Worm (Caenorhabditis elegans): ENCODE measurements around the gene srm-6.

Gene srm-6

DNA sequence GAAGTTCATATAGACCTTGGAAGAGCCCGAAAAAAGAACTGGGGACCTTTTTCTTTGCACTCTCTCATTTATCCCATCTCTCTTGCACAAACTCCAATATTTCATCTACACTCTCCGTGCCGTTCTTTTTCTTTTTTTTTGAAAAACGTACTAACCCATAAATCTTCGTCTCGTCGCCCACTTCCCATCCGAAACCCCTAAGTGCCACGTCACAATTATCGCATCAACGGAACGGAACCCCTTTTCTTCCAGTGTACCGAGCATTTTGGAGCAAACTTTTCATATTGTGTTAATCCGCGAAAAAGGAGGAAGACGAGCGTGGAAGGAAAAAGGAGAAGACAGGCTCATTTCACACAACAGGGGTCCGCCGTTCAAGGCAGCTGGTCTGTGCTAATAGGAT is 32.7 kb downstream of the srm-6 start:
- no peak for TF ChIP-seq elt-1 (tag; optimal IDR thresholded peaks at IDR 0.05; ENCODE audit: borderline replicate concordance, insufficient read depth)
- no peak for TF ChIP-seq zip-8 (tag; optimal IDR thresholded peaks at IDR 0.05)
- TF ChIP-seq tbx-8 (GFP tag; optimal IDR thresholded peaks at IDR 0.05), result no peak
- no peak for TF ChIP-seq flh-1 (GFP tag; optimal IDR thresholded peaks at IDR 0.05)
- TF ChIP-seq mep-1 (tag; optimal IDR thresholded peaks at IDR 0.05), result no peak
- no peak for TF ChIP-seq cnd-1 (tag; optimal IDR thresholded peaks at IDR 0.05)
- TF ChIP-seq hlh-1 (tag; optimal IDR thresholded peaks at IDR 0.05), result no peak
- no peak for TF ChIP-seq unc-120 (tag; optimal IDR thresholded peaks at IDR 0.05; ENCODE audit: poor library complexity, severe bottlenecking)
- no peak for TF ChIP-seq sptf-1 (tag; optimal IDR thresholded peaks at IDR 0.05)
- no peak for TF ChIP-seq bed-3 (GFP tag; optimal IDR thresholded peaks at IDR 0.05)

DNA sequence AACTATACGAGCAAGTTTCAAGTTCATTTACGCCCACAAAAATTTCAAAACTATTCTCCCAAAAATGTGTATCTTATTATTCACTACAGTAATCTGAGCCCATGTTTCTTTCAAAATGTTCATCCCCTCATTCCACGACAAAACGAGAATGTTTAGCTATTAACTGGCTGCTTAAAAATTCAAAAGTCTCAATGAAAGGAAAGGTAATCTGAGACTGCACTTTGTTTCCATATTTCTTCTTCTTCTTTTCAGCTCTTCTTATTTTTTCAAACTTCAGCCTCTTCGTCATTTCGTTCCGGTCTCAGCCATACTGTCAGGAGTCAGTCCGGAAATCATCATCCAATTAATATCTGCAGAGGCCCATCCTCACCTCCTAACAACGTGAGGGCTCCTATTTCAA is 36.0 kb downstream of the srm-6 start, which contains the start of gene unc-39:
unc-39 (plus strand) TSS at position 301 of the 400 bp plus-strand sequence.
- TF ChIP-seq mep-1 (tag; optimal IDR thresholded peaks at IDR 0.05), result no peak
- TF ChIP-seq nhr-237 (tag; optimal IDR thresholded peaks at IDR 0.05), result no peak
- TF ChIP-seq cnd-1 (tag; optimal IDR thresholded peaks at IDR 0.05), result no peak

DNA sequence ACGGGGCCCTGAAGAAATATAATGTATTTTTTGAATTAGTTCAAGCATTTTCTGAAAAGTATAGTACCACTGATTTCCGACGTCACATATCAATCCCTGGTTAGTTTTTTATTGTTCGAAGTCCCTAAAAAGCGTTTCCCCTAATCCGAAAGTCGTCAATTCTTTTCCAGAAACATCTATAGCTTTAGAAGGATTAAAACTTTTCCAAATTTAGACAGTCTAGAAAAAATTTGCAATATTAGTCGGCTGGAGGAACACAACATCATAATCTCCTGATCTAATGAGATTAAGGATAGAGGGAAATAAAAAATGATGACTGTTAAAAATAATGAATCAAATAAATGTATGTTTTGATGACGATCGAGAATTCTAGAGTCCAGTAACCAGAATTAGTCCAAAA is 41.3 kb downstream of the srm-6 start:
- no peak for TF ChIP-seq ceh-39 (tag; optimal IDR thresholded peaks at IDR 0.05)
- TF ChIP-seq lsy-2 (tag; optimal IDR thresholded peaks at IDR 0.05), result no peak
- no peak for TF ChIP-seq nhr-28 (tag; optimal IDR thresholded peaks at IDR 0.05)
- TF ChIP-seq drap-1 (GFP tag; optimal IDR thresholded peaks at IDR 0.05), result no peak

DNA sequence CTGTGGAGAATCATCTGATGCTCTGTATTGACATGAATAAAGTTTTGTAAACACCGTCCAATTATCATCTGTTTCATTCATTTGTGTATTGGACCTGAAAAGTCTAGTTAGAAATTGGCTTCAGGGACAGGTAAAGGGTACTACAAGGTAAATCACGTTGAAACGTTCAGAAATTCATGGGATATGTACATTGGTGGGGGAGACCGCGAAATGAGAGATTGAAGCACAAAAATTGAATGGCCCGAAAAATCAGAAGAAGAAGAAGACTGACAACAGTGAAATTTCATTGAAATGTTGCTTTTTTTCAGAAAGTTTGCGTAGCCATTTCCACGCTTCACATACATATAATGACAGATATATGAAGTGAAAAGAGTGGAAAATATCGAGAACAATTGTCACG is 42.2 kb downstream of the srm-6 start, which contains the start of gene npr-43:
npr-43 (minus strand) TSS at position 101 of the 400 bp plus-strand sequence.
- TF ChIP-seq drap-1 (GFP tag; optimal IDR thresholded peaks at IDR 0.05) (no peak), ham-2 (GFP tag; optimal IDR thresholded peaks at IDR 0.05) (no peak), nhr-76 (tag; optimal IDR thresholded peaks at IDR 0.05) (no peak), pha-4 (tag; optimal IDR thresholded peaks at IDR 0.05) (no peak), ces-1 (GFP tag; optimal IDR thresholded peaks at IDR 0.05) (no peak), mab-5 (tag; optimal IDR thresholded peaks at IDR 0.05) (no peak), tbx-8 (GFP tag; optimal IDR thresholded peaks at IDR 0.05) (no peak), M03D4.4 (tag; optimal IDR thresholded peaks at IDR 0.05) (no peak), ztf-11 (tag; optimal IDR thresholded peaks at IDR 0.05) (no peak), zip-8 (tag; optimal IDR thresholded peaks at IDR 0.05) (no peak), lin-13 (tag; optimal IDR thresholded peaks at IDR 0.05) (no peak), blmp-1 (tag; optimal IDR thresholded peaks at IDR 0.05) (no peak), bed-3 (GFP tag; optimal IDR thresholded peaks at IDR 0.05) (no peak), elt-1 (tag; optimal IDR thresholded peaks at IDR 0.05; ENCODE audit: borderline replicate concordance, insufficient read depth) (no peak), ceh-83 (GFP tag; optimal IDR thresholded peaks at IDR 0.05) (no peak), nhr-12 (tag; optimal IDR thresholded peaks at IDR 0.05) (no peak), unc-39 (tag; optimal IDR thresholded peaks at IDR 0.05) (no peak), ceh-43 (GFP tag; optimal IDR thresholded peaks at IDR 0.05) (no peak), hlh-1 (tag; optimal IDR thresholded peaks at IDR 0.05) (no peak)

DNA sequence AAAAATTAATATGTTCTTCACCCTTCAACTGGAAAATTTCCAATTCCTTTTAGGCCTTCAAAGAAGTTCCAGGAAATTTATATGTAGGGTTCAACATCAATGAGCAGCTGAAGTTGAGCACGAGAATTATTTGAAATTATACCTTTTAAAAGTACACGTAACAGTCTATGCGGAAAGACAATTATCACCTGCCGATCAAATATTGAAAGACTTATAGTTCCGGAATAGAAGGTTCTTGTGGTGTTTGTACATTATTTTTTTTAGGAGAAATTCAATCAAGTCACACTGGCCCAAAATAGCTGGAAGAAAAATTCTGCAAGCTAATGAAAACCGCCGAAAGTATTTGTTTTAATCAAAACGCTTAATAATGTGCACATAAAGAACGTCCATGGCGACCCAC is 43.5 kb downstream of the srm-6 start:
- TF ChIP-seq tbx-8 (GFP tag; optimal IDR thresholded peaks at IDR 0.05), result no peak
- TF ChIP-seq unc-120 (tag; optimal IDR thresholded peaks at IDR 0.05; ENCODE audit: poor library complexity, severe bottlenecking), result no peak
- no peak for TF ChIP-seq lsy-2 (tag; optimal IDR thresholded peaks at IDR 0.05)
- no peak for TF ChIP-seq ztf-11 (tag; optimal IDR thresholded peaks at IDR 0.05)
- TF ChIP-seq ces-1 (GFP tag; optimal IDR thresholded peaks at IDR 0.05), result no peak
- TF ChIP-seq blmp-1 (tag; optimal IDR thresholded peaks at IDR 0.05), result no peak
- no peak for TF ChIP-seq M03D4.4 (tag; optimal IDR thresholded peaks at IDR 0.05)
- TF ChIP-seq nhr-2 (tag; optimal IDR thresholded peaks at IDR 0.05), result no peak
- no peak for TF ChIP-seq bed-3 (GFP tag; optimal IDR thresholded peaks at IDR 0.05)
- no peak for TF ChIP-seq unc-39 (tag; optimal IDR thresholded peaks at IDR 0.05)
- TF ChIP-seq hlh-1 (tag; optimal IDR thresholded peaks at IDR 0.05), result no peak

All from whole organism, mixed stage, embryonic.